Worm (Caenorhabditis elegans) whole organism, L4/young adult: ENCODE measurements around the gene aakb-1.

Experiments used
- W03F9.2 ChIP-seq: fragments of 150-350 bp; optimal IDR thresholded peaks from 2 replicates; lab custom pipeline; 2014; ENCODE audit warnings: missing biosample characterization, missing genetic modification characterization
- him-1 ChIP-seq: sonication (generic microtip); optimal IDR thresholded peaks from 2 replicates; lab custom pipeline; 2016; ENCODE audit warnings: missing genotype, missing genetic modification reagents, missing genetic modification characterization, missing compliant biosample characterization

DNA sequence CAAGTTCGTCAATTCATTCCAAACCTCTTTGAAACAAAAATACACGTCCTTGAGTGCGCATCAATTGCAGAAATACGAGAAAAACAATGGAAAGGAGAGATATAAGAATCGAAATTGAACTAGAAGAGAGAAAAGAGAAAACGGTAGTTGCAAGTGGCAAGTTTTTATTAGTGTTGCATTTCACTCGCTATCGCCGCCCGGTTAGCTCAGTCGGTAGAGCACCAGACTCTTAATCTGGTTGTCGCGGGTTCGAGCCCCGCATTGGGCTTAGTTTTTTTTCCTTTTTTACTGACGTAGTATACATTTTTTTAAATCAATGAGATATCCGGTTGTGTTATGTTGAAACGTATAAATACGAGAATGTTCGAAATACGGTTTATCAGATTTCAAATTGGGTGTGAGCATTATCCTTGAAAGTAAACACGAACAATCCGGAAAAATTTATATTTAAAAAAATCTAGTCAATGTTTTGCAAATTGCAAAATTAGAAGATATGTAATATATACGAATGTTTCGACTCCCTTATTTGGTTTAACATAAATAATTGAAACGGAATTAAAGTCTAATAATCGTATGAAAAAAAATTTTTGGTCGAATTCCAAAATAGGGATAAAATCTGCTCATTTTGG lies 26.0 kb downstream of the aakb-1 start:
- TF ChIP-seq him-1 (tag; lab: Kevin White, UChicago) (no peak), W03F9.2 (no peak)
